Fruit fly (Drosophila melanogaster): ENCODE results near the gene RpS13.

The RpS13 gene

DNA sequence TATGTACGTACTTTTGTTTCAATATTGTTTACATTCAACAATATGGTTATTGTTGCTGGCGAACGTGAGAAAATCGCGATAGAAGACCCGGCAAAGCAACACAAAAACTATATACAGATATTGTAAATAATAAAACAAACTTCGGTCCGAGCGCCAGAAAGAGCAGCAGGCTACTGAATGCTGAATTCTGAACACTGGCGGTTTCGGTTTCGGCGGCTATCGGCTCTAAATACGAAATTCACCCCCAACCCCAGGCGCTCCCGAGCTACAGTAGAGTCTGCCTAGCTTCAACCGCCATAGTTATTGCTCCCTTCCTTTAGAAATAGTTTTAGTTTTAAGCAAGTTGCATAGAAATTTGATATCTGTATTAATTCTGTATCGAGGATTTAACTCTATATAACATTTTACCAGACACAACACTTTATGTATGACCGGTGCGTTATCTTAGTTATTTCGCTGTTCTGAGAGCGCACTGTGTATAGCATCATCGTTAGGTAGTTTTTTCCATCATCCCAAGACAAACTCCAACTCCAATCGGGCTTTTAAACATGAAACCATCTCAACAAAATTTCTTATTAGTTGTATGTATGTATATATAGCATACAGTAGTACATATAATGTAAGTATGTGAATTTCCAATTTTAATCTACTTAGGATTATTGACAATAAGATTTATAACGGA, 2.0 kb downstream of the RpS13 start, which contains the start of gene CG7627 (continued):
- TF ChIP-seq bigmax (GFP tag; optimal IDR thresholded peaks at IDR 0.05) (no peak), ac (GFP tag; optimal IDR thresholded peaks at IDR 0.05) (no peak), gsb-n (tag; optimal IDR thresholded peaks at IDR 0.05) (peak; percentile 19), maf-S (GFP tag; optimal IDR thresholded peaks at IDR 0.05) (peak; percentile 43), HHEX (GFP tag; optimal IDR thresholded peaks at IDR 0.05) (peak; percentile 80), nerfin-2 (GFP tag; IDR thresholded peaks at IDR 0.05; ENCODE audit: partially characterized antibody) (no peak), CG17568 (GFP tag; optimal IDR thresholded peaks at IDR 0.05) (peak; percentile 45), Dip3 (GFP tag; optimal IDR thresholded peaks at IDR 0.05) (peak; percentile 73), CG10959 (GFP tag; IDR thresholded peaks at IDR 0.05) (peak; percentile 45; the same call in 1 of the 2 replicates), psq (GFP tag; optimal IDR thresholded peaks at IDR 0.05) (no peak), CG3726 (GFP tag; IDR thresholded peaks at IDR 0.05) (0 out of 3 replicates have a peak, but pooled peaks have one; percentile 51), CG8924 (tag; optimal IDR thresholded peaks at IDR 0.05) (peak; percentile 61), tgo (GFP tag; IDR thresholded peaks at IDR 0.05) (peak; percentile 74), en (GFP tag; optimal IDR thresholded peaks at IDR 0.05) (no peak), CG1024 (GFP tag; IDR thresholded peaks at IDR 0.05) (peak; percentile 46; the same call in 1 of the 2 replicates), CG4424 (GFP tag; optimal IDR thresholded peaks at IDR 0.05) (peak; percentile 82), cwo (GFP tag; optimal IDR thresholded peaks at IDR 0.05) (peak; percentile 83), CG9876 (GFP tag; optimal IDR thresholded peaks at IDR 0.05) (peak; percentile 35), eyg (GFP tag; optimal IDR thresholded peaks at IDR 0.05) (peak; percentile 50), Mes4 (GFP tag; optimal IDR thresholded peaks at IDR 0.05) (peak; percentile 35), CG3407 (GFP tag; optimal IDR thresholded peaks at IDR 0.05) (peak; percentile 28)

dm6 chr2L:8361204-8361952, 3.1 kb downstream of the RpS13 start:
- TF ChIP-seq Awh (GFP tag; IDR thresholded peaks at IDR 0.05) (no peak), CG8924 (tag; optimal IDR thresholded peaks at IDR 0.05) (peak; percentile 20), crc (GFP tag; optimal IDR thresholded peaks at IDR 0.05) (peak; percentile 4), CG4404 (GFP tag; IDR thresholded peaks at IDR 0.05) (no peak), Sox102F (GFP tag; optimal IDR thresholded peaks at IDR 0.05) (peak; percentile 20), bab2 (GFP tag; optimal IDR thresholded peaks at IDR 0.05) (no peak), sob (GFP tag; IDR thresholded peaks at IDR 0.05) (no peak), ATbp (GFP tag; optimal IDR thresholded peaks at IDR 0.05) (peak; percentile 44), ase (GFP tag; IDR thresholded peaks at IDR 0.05) (0 out of 3 replicates have a peak, but pooled peaks have one; percentile 14), MTF-1 (GFP tag; optimal IDR thresholded peaks at IDR 0.05; ENCODE audit: borderline replicate concordance) (no peak), CG32772 (GFP tag; IDR thresholded peaks at IDR 0.05) (no peak), CG13424 (tag; optimal IDR thresholded peaks at IDR 0.05) (peak; percentile 16), E2f2 (GFP tag; IDR thresholded peaks at IDR 0.05) (no peak), ftz-f1 (GFP tag; optimal IDR thresholded peaks at IDR 0.05) (no peak), prd (optimal IDR thresholded peaks at IDR 0.05) (no peak), prd (GFP tag; IDR thresholded peaks at IDR 0.05) (no peak), CG4424 (GFP tag; optimal IDR thresholded peaks at IDR 0.05) (peak; percentile 14), CG10209 (GFP tag; optimal IDR thresholded peaks at IDR 0.05) (peak; percentile 16), Fer3 (tag; optimal IDR thresholded peaks at IDR 0.05) (peak; percentile 16), cato (GFP tag; optimal IDR thresholded peaks at IDR 0.05; ENCODE audit: borderline replicate concordance) (no peak), Jarid2 (GFP tag; optimal IDR thresholded peaks at IDR 0.05) (no peak), pros (GFP tag; optimal IDR thresholded peaks at IDR 0.05) (peak; percentile 51), CG9797 (GFP tag; optimal IDR thresholded peaks at IDR 0.05) (no peak), ind (GFP tag; optimal IDR thresholded peaks at IDR 0.05) (peak; percentile 2), eve (GFP tag; optimal IDR thresholded peaks at IDR 0.05) (no peak), CG17328 (GFP tag; IDR thresholded peaks at IDR 0.05) (no peak), sisA (GFP tag; IDR thresholded peaks at IDR 0.05) (peak; percentile 44; the same call in 1 of the 2 replicates), MBD-R2 (GFP tag; IDR thresholded peaks at IDR 0.05) (peak; percentile 20; the same call in 1 of the 2 replicates), dm (GFP tag; optimal IDR thresholded peaks at IDR 0.05) (no peak)

Measured in whole organism, embryonic.